Fruit fly (Drosophila melanogaster) whole organism, embryonic: ENCODE results near the gene retm.
A peak's percentile ranks its signal among the peaks of the same experiment; 100 is the strongest.

Experiments
- Antp ChIP-seq: fragments of 200-800 bp; sonication (Bioruptor generic); optimal IDR thresholded peaks from 3 replicates; lab custom pipeline; 2016; ENCODE audit warnings: missing biosample characterization, missing genetic modification characterization
- Atf3 ChIP-seq: fragments of 200-800 bp; sonication (Bioruptor generic); optimal IDR thresholded peaks from 3 replicates; lab custom pipeline; 2016; ENCODE audit warnings: missing biosample characterization, missing genetic modification characterization
- BEAF-32 ChIP-seq: fragments of 200-800 bp; sonication (Bioruptor generic); optimal IDR thresholded peaks from 3 replicates; lab custom pipeline; 2017; ENCODE audit warnings: missing biosample characterization, missing genetic modification characterization, mild to moderate bottlenecking, moderate library complexity, missing genetic modification reagents
- CG10267 ChIP-seq: fragments of 200-800 bp; sonication (Bioruptor generic); optimal IDR thresholded peaks from 2 replicates; lab custom pipeline; 2018; ENCODE audit warnings: missing biosample characterization, mild to moderate bottlenecking, missing genetic modification characterization, moderate library complexity
- CG10321 ChIP-seq: fragments of 200-800 bp; sonication (Bioruptor generic); IDR thresholded peaks from 2 replicates; pipeline ENCODE4 v1.3.6; 2022; ENCODE audit warnings: missing biosample characterization, missing genetic modification characterization
- CG11456 ChIP-seq: fragments of 200-800 bp; sonication (Bioruptor generic); IDR thresholded peaks from 3 replicates; pipeline ENCODE4 v1.3.6; 2022; ENCODE audit warnings: missing biosample characterization, missing genetic modification characterization
- CG12155 ChIP-seq: fragments of 200-800 bp; sonication (Bioruptor generic); optimal IDR thresholded peaks from 3 replicates; lab custom pipeline; 2016; ENCODE audit warnings: missing biosample characterization, missing genetic modification characterization
- CG13894 ChIP-seq: fragments of 200-800 bp; sonication (Bioruptor generic); optimal IDR thresholded peaks from 3 replicates; lab custom pipeline; 2018; ENCODE audit warnings: missing biosample characterization, mild to moderate bottlenecking, missing genetic modification characterization, moderate library complexity
- CG1602 ChIP-seq: fragments of 200-800 bp; sonication (Bioruptor generic); optimal IDR thresholded peaks from 3 replicates; lab custom pipeline; 2016; ENCODE audit warnings: missing biosample characterization, missing genetic modification characterization
- CG16815 ChIP-seq: fragments of 200-800 bp; sonication (Bioruptor generic); optimal IDR thresholded peaks from 3 replicates; lab custom pipeline; 2017; ENCODE audit warnings: missing biosample characterization, mild to moderate bottlenecking, missing genetic modification characterization
- CG17186 ChIP-seq: fragments of 200-800 bp; sonication (Bioruptor generic); optimal IDR thresholded peaks from 3 replicates; lab custom pipeline; 2017; ENCODE audit warnings: missing biosample characterization, missing genetic modification reagents, missing genetic modification characterization
- CG18476 ChIP-seq: fragments of 200-800 bp; sonication (Bioruptor generic); optimal IDR thresholded peaks from 2 replicates; lab custom pipeline; 2016; ENCODE audit warnings: missing biosample characterization, mild to moderate bottlenecking, missing genetic modification characterization
- CG18599 ChIP-seq: fragments of 200-800 bp; sonication (Bioruptor generic); optimal IDR thresholded peaks from 3 replicates; lab custom pipeline; 2017; ENCODE audit warnings: missing biosample characterization, missing genetic modification characterization, mild to moderate bottlenecking, moderate library complexity, missing genetic modification reagents
- CG2202 ChIP-seq: fragments of 200-800 bp; sonication (Bioruptor generic); optimal IDR thresholded peaks from 2 replicates; lab custom pipeline; 2018; ENCODE audit warnings: missing biosample characterization, mild to moderate bottlenecking, missing genetic modification characterization
- CG2875 ChIP-seq: fragments of 200-800 bp; sonication (Bioruptor generic); optimal IDR thresholded peaks from 2 replicates; lab custom pipeline; 2017; ENCODE audit warnings: missing biosample characterization, mild to moderate bottlenecking, missing genetic modification characterization, missing genetic modification reagents
- CG33557 ChIP-seq: fragments of 200-800 bp; sonication (Bioruptor generic); optimal IDR thresholded peaks from 2 replicates; lab custom pipeline; 2019; ENCODE audit warnings: missing biosample characterization, mild to moderate bottlenecking, missing genetic modification characterization, moderate library complexity
- CG3726 ChIP-seq: fragments of 200-800 bp; sonication (Bioruptor generic); IDR thresholded peaks from 3 replicates; pipeline ENCODE4, ENCODE4 v1.3.6; 2022; ENCODE audit warnings: missing biosample characterization, missing genetic modification characterization
- CG4328 ChIP-seq: fragments of 200-800 bp; sonication (Bioruptor generic); optimal IDR thresholded peaks from 3 replicates; lab custom pipeline; 2017; ENCODE audit warnings: missing biosample characterization, missing genetic modification reagents, missing genetic modification characterization
- CG4707 ChIP-seq: fragments of 200-800 bp; sonication (Bioruptor generic); optimal IDR thresholded peaks from 2 replicates; lab custom pipeline; 2018; ENCODE audit warnings: missing biosample characterization, mild to moderate bottlenecking, missing genetic modification characterization, moderate library complexity
- CG5245 ChIP-seq: fragments of 200-800 bp; sonication (Bioruptor generic); optimal IDR thresholded peaks from 3 replicates; lab custom pipeline; 2016; ENCODE audit warnings: missing biosample characterization, missing genetic modification characterization
- CG7786 ChIP-seq: fragments of 200-800 bp; sonication (Bioruptor generic); optimal IDR thresholded peaks from 2 replicates; lab custom pipeline; 2016; ENCODE audit warnings: missing biosample characterization, missing genetic modification characterization
- CG7963 ChIP-seq: fragments of 200-800 bp; sonication (Bioruptor generic); IDR thresholded peaks from 3 replicates; pipeline ENCODE4 v1.3.6; 2022; ENCODE audit warnings: missing biosample characterization, missing genetic modification characterization; ENCODE audit not compliant: partially characterized antibody
- Dll ChIP-seq: fragments of 200-800 bp; sonication (Bioruptor generic); IDR thresholded peaks from 4 replicates; pipeline ENCODE4 v1.3.6; 2022; ENCODE audit warnings: missing biosample characterization, missing genetic modification characterization; ENCODE audit not compliant: partially characterized antibody
- Doc2 ChIP-seq: fragments of 200-800 bp; sonication (Bioruptor generic); IDR thresholded peaks from 2 replicates; pipeline ENCODE4 v1.3.6; 2022; ENCODE audit warnings: missing biosample characterization, missing genetic modification characterization
- Hey ChIP-seq: fragments of 200-800 bp; sonication (Bioruptor generic); optimal IDR thresholded peaks from 3 replicates; lab custom pipeline; 2018; ENCODE audit warnings: missing biosample characterization, mild to moderate bottlenecking, missing genetic modification characterization
- HmgZ ChIP-seq: fragments of 200-800 bp; sonication (Bioruptor generic); optimal IDR thresholded peaks from 2 replicates; lab custom pipeline; 2018; ENCODE audit warnings: missing biosample characterization, mild to moderate bottlenecking, missing genetic modification characterization
- Hr78 ChIP-seq, 2 experiments: fragments of 200-800 bp in 1 of 2; fragments of >200 bp in 1 of 2; sonication (Bioruptor generic) in 1 of 2; optimal IDR thresholded peaks; 2 replicates each; lab custom pipeline; 2017 to 2019; ENCODE audit warnings: missing biosample characterization in 2 of 2, missing genetic modification characterization in 2 of 2, mild to moderate bottlenecking in 1 of 2, moderate library complexity in 1 of 2
- Meics ChIP-seq: fragments of 200-800 bp; sonication (Bioruptor generic); optimal IDR thresholded peaks from 2 replicates; lab custom pipeline; 2017; ENCODE audit warnings: missing biosample characterization, mild to moderate bottlenecking, missing genetic modification characterization
- Nf-YA ChIP-seq: fragments of 200-800 bp; sonication (Bioruptor generic); IDR thresholded peaks from 2 replicates; pipeline ENCODE4 v1.3.6; 2022; ENCODE audit warnings: missing biosample characterization, missing genetic modification characterization
- ac ChIP-seq: fragments of 200-800 bp; sonication (Bioruptor generic); optimal IDR thresholded peaks from 3 replicates; lab custom pipeline; 2017; ENCODE audit warnings: missing biosample characterization, mild to moderate bottlenecking, missing genetic modification characterization
- al ChIP-seq: fragments of 200-800 bp; sonication (Bioruptor generic); IDR thresholded peaks from 2 replicates; pipeline ENCODE4 v1.3.6; 2022; ENCODE audit warnings: missing biosample characterization, missing genetic modification characterization
- ash1 ChIP-seq: fragments of 200-800 bp; sonication (Bioruptor generic); optimal IDR thresholded peaks from 2 replicates; lab custom pipeline; 2018; ENCODE audit warnings: missing biosample characterization, mild to moderate bottlenecking, missing genetic modification characterization
- bbx ChIP-seq: fragments of 200-800 bp; sonication (Bioruptor generic); IDR thresholded peaks from 2 replicates; pipeline ENCODE4 v1.3.6; 2022; ENCODE audit warnings: missing biosample characterization, missing genetic modification characterization; ENCODE audit not compliant: partially characterized antibody
- cad ChIP-seq: fragments of >200 bp; optimal IDR thresholded peaks from 2 replicates; lab custom pipeline; 2017; ENCODE audit warnings: missing biosample characterization, missing genetic modification characterization
- cato ChIP-seq: fragments of 200-800 bp; sonication (Bioruptor generic); optimal IDR thresholded peaks from 2 replicates; lab custom pipeline; 2016; ENCODE audit warnings: missing biosample characterization, missing genetic modification characterization, borderline replicate concordance
- cg ChIP-seq: fragments of 200-800 bp; sonication (Bioruptor generic); optimal IDR thresholded peaks from 3 replicates; lab custom pipeline; 2019; ENCODE audit warnings: missing biosample characterization, mild to moderate bottlenecking, missing genetic modification characterization, moderate library complexity
- da ChIP-seq: fragments of 200-800 bp; sonication (Bioruptor generic); optimal IDR thresholded peaks from 2 replicates; lab custom pipeline; 2016; ENCODE audit warnings: missing biosample characterization, missing genetic modification characterization
- fd102C ChIP-seq: fragments of 200-800 bp; sonication (Bioruptor generic); optimal IDR thresholded peaks from 2 replicates; lab custom pipeline; 2018; ENCODE audit warnings: missing biosample characterization, mild to moderate bottlenecking, missing genetic modification characterization, moderate library complexity
- gfzf ChIP-seq: fragments of 200-800 bp; sonication (Bioruptor generic); optimal IDR thresholded peaks from 2 replicates; lab custom pipeline; 2016; ENCODE audit warnings: missing biosample characterization, mild to moderate bottlenecking, missing genetic modification characterization, moderate library complexity
- ham ChIP-seq: fragments of 200-800 bp; sonication (Bioruptor generic); IDR thresholded peaks from 2 replicates; pipeline ENCODE4 v1.3.6; 2022; ENCODE audit warnings: missing biosample characterization, missing genetic modification characterization
- hbn ChIP-seq: fragments of 200-800 bp; sonication (Bioruptor generic); IDR thresholded peaks from 2 replicates; pipeline ENCODE4 v1.3.6; 2022; ENCODE audit warnings: missing biosample characterization, missing genetic modification characterization; ENCODE audit not compliant: partially characterized antibody
- knrl ChIP-seq: fragments of 200-800 bp; sonication (Bioruptor generic); IDR thresholded peaks from 3 replicates; pipeline ENCODE4 v1.3.6; 2022; ENCODE audit warnings: missing biosample characterization, missing genetic modification characterization; ENCODE audit not compliant: partially characterized antibody
- pb ChIP-seq: fragments of 200-800 bp; sonication (Bioruptor generic); optimal IDR thresholded peaks from 3 replicates; lab custom pipeline; 2016; ENCODE audit warnings: missing biosample characterization, missing genetic modification characterization
- sens-2 ChIP-seq: fragments of 200-800 bp; sonication (Bioruptor generic); IDR thresholded peaks from 2 replicates; pipeline ENCODE4 v1.3.6; 2022; ENCODE audit warnings: missing biosample characterization, missing genetic modification characterization
- seq ChIP-seq: fragments of 200-800 bp; sonication (Bioruptor generic); IDR thresholded peaks from 2 replicates; pipeline ENCODE4 v1.3.6; 2022; ENCODE audit warnings: missing biosample characterization, missing genetic modification characterization
- sqz ChIP-seq: fragments of 200-800 bp; sonication (Bioruptor generic); optimal IDR thresholded peaks from 3 replicates; lab custom pipeline; 2018; ENCODE audit warnings: missing biosample characterization, mild to moderate bottlenecking, missing genetic modification characterization
- tap ChIP-seq: fragments of 200-800 bp; optimal IDR thresholded peaks from 3 replicates; lab custom pipeline; 2019; ENCODE audit warnings: missing biosample characterization, mild to moderate bottlenecking, missing genetic modification characterization, moderate library complexity
- toy ChIP-seq: fragments of 200-800 bp; sonication (Bioruptor generic); IDR thresholded peaks from 2 replicates; pipeline ENCODE4 v1.3.6; 2022; ENCODE audit warnings: missing biosample characterization, missing genetic modification characterization
- trem ChIP-seq: fragments of 200-800 bp; optimal IDR thresholded peaks from 3 replicates; lab custom pipeline; 2019; ENCODE audit warnings: missing biosample characterization, mild to moderate bottlenecking, missing genetic modification characterization, moderate library complexity
- zfh2 ChIP-seq: fragments of 200-800 bp; sonication (Bioruptor generic); optimal IDR thresholded peaks from 2 replicates; lab custom pipeline; 2016; ENCODE audit warnings: missing biosample characterization, missing genetic modification characterization

Gene retm

dm6 chr2L:6490783-6491249 is 35.1 kb upstream of the retm start, which contains the start of the genes Phf5a and CG31638 (continued):
- TF ChIP-seq CG7786 (GFP tag; lab: Kevin White, UChicago) (peak; percentile 82), cato (peak; percentile 95), CG4707 (GFP tag; lab: Kevin White, UChicago) (peak; percentile 49), fd102C (peak; percentile 80), ham (GFP tag; lab: Robert Waterston, UW) (peak; percentile 81), CG2202 (tag; lab: Kevin White, UChicago) (peak; percentile 90), bbx (no peak), ac (peak; percentile 47), CG11456 (GFP tag; lab: Robert Waterston, UW) (0 out of 3 replicates have a peak, but pooled peaks have one; percentile 59), CG1602 (GFP tag; lab: Kevin White, UChicago) (peak; percentile 95), CG7963 (GFP tag; lab: Robert Waterston, UW) (no peak), Antp (GFP tag; lab: Kevin White, UChicago) (peak; percentile 44), zfh2 (GFP tag; lab: Kevin White, UChicago) (peak; percentile 90), CG2875 (GFP tag; lab: Kevin White, UChicago) (peak; percentile 63), Nf-YA (GFP tag; lab: Robert Waterston, UW) (no peak), sens-2 (GFP tag; lab: Robert Waterston, UW) (peak; percentile 67), Doc2 (peak; percentile 91), sqz (GFP tag; lab: Kevin White, UChicago) (peak; percentile 83), cg (GFP tag; lab: Kevin White, UChicago) (no peak), knrl (GFP tag; lab: Robert Waterston, UW) (peak; percentile 57), hbn (GFP tag; lab: Robert Waterston, UW) (peak; percentile 47; the same call in 1 of the 2 replicates), CG18476 (GFP tag; lab: Kevin White, UChicago) (peak; percentile 7), da (GFP tag; lab: Kevin White, UChicago) (no peak), HmgZ (tag; lab: Kevin White, UChicago) (peak; percentile 97), Dll (0 out of 4 replicates have a peak, but pooled peaks have one; percentile 52), CG4328 (GFP tag; lab: Kevin White, UChicago) (peak; percentile 88), Meics (GFP tag; lab: Kevin White, UChicago) (peak; percentile 96), BEAF-32 (GFP tag; lab: Kevin White, UChicago) (peak; percentile 30), Atf3 (GFP tag; lab: Kevin White, UChicago) (peak; percentile 52), CG12155 (GFP tag; lab: Kevin White, UChicago) (peak; percentile 76), CG16815 (GFP tag; lab: Kevin White, UChicago) (peak; percentile 73), cad (no peak)

DNA sequence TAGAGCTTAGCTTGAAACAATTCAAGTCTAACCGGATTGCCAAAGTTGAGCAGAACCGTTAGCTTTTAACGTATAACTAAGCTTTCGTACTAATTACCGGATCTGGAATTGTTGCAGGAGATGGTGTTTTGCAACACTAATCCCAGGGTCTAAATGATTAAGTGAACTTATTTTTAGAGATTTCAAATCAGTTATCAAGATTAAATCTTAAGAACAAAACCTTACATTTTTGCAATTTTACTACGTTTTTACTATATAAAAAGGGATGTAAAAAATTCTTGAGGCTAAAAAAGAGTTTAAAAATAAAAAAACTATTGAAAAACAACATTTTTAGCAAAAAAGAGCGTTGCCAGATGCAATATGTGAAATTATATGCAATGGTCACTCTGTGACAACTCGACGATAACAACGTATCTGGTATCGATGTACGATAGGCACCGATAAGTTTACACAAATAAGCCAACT is 33.0 kb upstream of the retm start, which contains the start of the genes KFase and epsilonCOP:
TSS of gene KFase (minus strand) at position 81 of the 465 bp plus-strand sequence.
TSS of gene epsilonCOP (plus strand) at position 415 of the 465 bp plus-strand sequence.
- TF ChIP-seq trem (tag; lab: Kevin White, UChicago) (peak; percentile 85), CG33557 (peak; percentile 44), CG3726 (GFP tag; lab: Robert Waterston, UW) (no peak), pb (GFP tag; lab: Kevin White, UChicago) (peak; percentile 61), al (GFP tag; lab: Robert Waterston, UW) (peak; percentile 23; the same call in 1 of the 2 replicates), CG17186 (peak; percentile 5), tap (no peak), Hey (tag; lab: Kevin White, UChicago) (no peak), Hr78 (GFP tag; optimal IDR thresholded peaks at IDR 0.05; lab: Kevin White, UChicago) (no peak), seq (GFP tag; lab: Robert Waterston, UW) (no peak), CG18599 (GFP tag; lab: Kevin White, UChicago) (peak; percentile 69), HmgZ (tag; lab: Kevin White, UChicago) (peak; percentile 45), gfzf (peak; percentile 59), CG10321 (no peak), toy (GFP tag; lab: Robert Waterston, UW) (no peak), CG5245 (peak; percentile 38), CG13894 (tag; lab: Kevin White, UChicago) (peak; percentile 60), CG10267 (tag; lab: Kevin White, UChicago) (peak; percentile 95), ash1 (GFP tag; lab: Kevin White, UChicago) (no peak)
